Worm (Caenorhabditis elegans): Measurements from ENCODE around the gene pup-2.

The pup-2 gene

ce11 chrIII:5137099-5137498, 48.6 kb upstream of the pup-2 start:
- no peak for TF ChIP-seq ceh-91 (GFP tag; IDR thresholded peaks at IDR 0.05)
- no peak for TF ChIP-seq ama-1 (optimal IDR thresholded peaks at IDR 0.05)
- peak in 1 of 2 experiments; percentile 35 for TF ChIP-seq ama-1 (GFP tag; optimal IDR thresholded peaks at IDR 0.05)
- TF ChIP-seq nhr-80 (tag; optimal IDR thresholded peaks at IDR 0.05), result peak; percentile 60

DNA sequence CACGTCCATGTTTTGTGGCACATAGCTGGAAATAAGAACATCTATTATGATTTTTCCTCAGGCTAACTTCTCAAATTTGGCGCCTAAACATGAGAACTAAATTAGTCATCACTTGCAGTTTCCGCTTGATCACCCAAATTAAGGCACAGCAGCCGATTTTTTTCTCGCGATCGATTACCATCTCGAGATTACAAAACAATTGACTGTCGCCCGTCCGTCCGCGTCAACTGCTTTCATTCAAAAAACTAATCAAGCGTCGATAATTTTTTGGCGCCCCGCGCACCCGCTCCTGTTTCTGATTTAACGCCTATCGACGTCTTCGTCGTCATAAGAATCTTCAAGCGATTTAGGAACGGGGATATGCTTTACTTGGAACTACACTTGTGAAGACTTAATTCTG, 48.0 kb upstream of the pup-2 start:
- no peak for TF ChIP-seq sea-2 (GFP tag; IDR thresholded peaks at IDR 0.05)
- no peak for TF ChIP-seq sptf-2 (GFP tag; optimal IDR thresholded peaks at IDR 0.05)
- TF ChIP-seq egrh-3 (GFP tag; IDR thresholded peaks at IDR 0.05), result no peak
- TF ChIP-seq ztf-25 (GFP tag; IDR thresholded peaks at IDR 0.05), result no peak
- TF ChIP-seq rec-8 (tag; optimal IDR thresholded peaks at IDR 0.05), result no peak
- TF ChIP-seq aptf-3 (GFP tag; IDR thresholded peaks at IDR 0.05), result no peak
- no peak for TF ChIP-seq F57A8.1 (GFP tag; optimal IDR thresholded peaks at IDR 0.05)
- no peak for TF ChIP-seq hlh-26 (GFP tag; conservative IDR thresholded peaks at IDR 0.05)
- TF ChIP-seq nfya-1 (tag; optimal IDR thresholded peaks at IDR 0.05; ENCODE audit: borderline replicate concordance, insufficient read depth), result no peak
- TF ChIP-seq lsl-1 (GFP tag; optimal IDR thresholded peaks at IDR 0.05), result no peak
- no peak for TF ChIP-seq F55B11.4 (tag; optimal IDR thresholded peaks at IDR 0.05; ENCODE audit: borderline replicate concordance, insufficient read depth)
- TF ChIP-seq C06A6.2 (GFP tag; conservative IDR thresholded peaks at IDR 0.05), result no peak
- TF ChIP-seq Y95B8A.8 (GFP tag; IDR thresholded peaks at IDR 0.05), result no peak
- TF ChIP-seq atf-7 (tag; optimal IDR thresholded peaks at IDR 0.05), result no peak
- no peak for TF ChIP-seq ztf-6 (GFP tag; IDR thresholded peaks at IDR 0.05)
- no peak for TF ChIP-seq F22D6.2 (tag; optimal IDR thresholded peaks at IDR 0.05)
- no peak for TF ChIP-seq ceh-79 (tag; optimal IDR thresholded peaks at IDR 0.05)
- TF ChIP-seq ccch-3 (GFP tag; optimal IDR thresholded peaks at IDR 0.05), result no peak
- no peak for TF ChIP-seq mxl-1 (tag; optimal IDR thresholded peaks at IDR 0.05)
- no peak for TF ChIP-seq attf-3 (GFP tag; conservative IDR thresholded peaks at IDR 0.05)

- TF ChIP-seq F57A8.1 (GFP tag; optimal IDR thresholded peaks at IDR 0.05) (no peak), ets-4 (GFP tag; optimal IDR thresholded peaks at IDR 0.05) (no peak), snpc-4 (GFP tag; optimal IDR thresholded peaks at IDR 0.05) (no peak), snpc-4 (tag; optimal IDR thresholded peaks at IDR 0.05) (no peak), nhr-27 (tag; optimal IDR thresholded peaks at IDR 0.05) (no peak), madf-6 (GFP tag; IDR thresholded peaks at IDR 0.05) (no peak), ceh-79 (tag; optimal IDR thresholded peaks at IDR 0.05) (no peak), ztf-28 (GFP tag; IDR thresholded peaks at IDR 0.05) (no peak), K12H6.12 (tag; optimal IDR thresholded peaks at IDR 0.05) (no peak), atf-7 (tag; optimal IDR thresholded peaks at IDR 0.05) (no peak), F23B12.7 (tag; optimal IDR thresholded peaks at IDR 0.05; ENCODE audit: insufficient read depth) (no peak), unc-130 (GFP tag; optimal IDR thresholded peaks at IDR 0.05) (no peak), chd-7 (tag; optimal IDR thresholded peaks at IDR 0.05) (no peak), nhr-179 (tag; optimal IDR thresholded peaks at IDR 0.05) (no peak), mcd-1 (GFP tag; IDR thresholded peaks at IDR 0.05) (no peak), mel-28 (tag; optimal IDR thresholded peaks at IDR 0.05; ENCODE audit: borderline replicate concordance) (no peak), Y67H2A.10 (GFP tag; conservative IDR thresholded peaks at IDR 0.05) (no peak), cebp-2 (GFP tag; IDR thresholded peaks at IDR 0.05) (no peak), B0261.1 (tag; optimal IDR thresholded peaks at IDR 0.05) (no peak)
Observed at ce11 chrIII:5138940-5139533, 46.7 kb upstream of the pup-2 start.

All from whole organism, young adult.